Worm (Caenorhabditis elegans): Measurements from ENCODE around the gene mig-5.

The mig-5 gene

ce11 chrII:8152711-8153325 lies 32.0 kb downstream of the mig-5 start:
- peak; percentile 16 for TF ChIP-seq hlh-11 (tag; optimal IDR thresholded peaks at IDR 0.05)
- peak; percentile 63 for TF ChIP-seq fkh-10 (GFP tag; optimal IDR thresholded peaks at IDR 0.05)
- peak in 1 of 2 experiments; percentile 56 for TF ChIP-seq lsy-2 (tag; optimal IDR thresholded peaks at IDR 0.05)
- TF ChIP-seq mxl-3 (GFP tag; optimal IDR thresholded peaks at IDR 0.05), result no peak
- no peak for TF ChIP-seq nhr-42 (GFP tag; IDR thresholded peaks at IDR 0.05)
- no peak for TF ChIP-seq pha-4 (GFP tag; IDR thresholded peaks at IDR 0.05)
- TF ChIP-seq pha-4 (tag; optimal IDR thresholded peaks at IDR 0.05), result peak; percentile 54
- TF ChIP-seq mes-2 (tag; optimal IDR thresholded peaks at IDR 0.05; ENCODE audit: poor library complexity, severe bottlenecking), result peak; percentile 0
- 0 out of 2 replicates have a peak, but pooled peaks have one; percentile 43 for TF ChIP-seq ctbp-1 (GFP tag; IDR thresholded peaks at IDR 0.05)
- peak; percentile 82 for TF ChIP-seq nhr-6 (tag; optimal IDR thresholded peaks at IDR 0.05)

- TF ChIP-seq nhr-111 (GFP tag; optimal IDR thresholded peaks at IDR 0.05) (no peak), unc-62 (GFP tag; optimal IDR thresholded peaks at IDR 0.05 in 1 of 2) (peak in 1 of 2 experiments; percentile 7), unc-62 (tag; optimal IDR thresholded peaks at IDR 0.05) (no peak)
Observed at ce11 chrII:8149930-8150329, 34.9 kb downstream of the mig-5 start, which contains the start of gene F10B5.3. Gene F10B5.3, minus strand, starts transcription at chrII:8150030.

ce11 chrII:8144543-8144942 lies 40.3 kb downstream of the mig-5 start, which contains the start of gene F10B5.2:
Gene F10B5.2, plus strand, starts transcription at chrII:8144762.
- TF ChIP-seq snpc-1.2 (GFP tag; IDR thresholded peaks at IDR 0.05), result 0 out of 2 replicates have a peak, but pooled peaks have one; percentile 49
- TF ChIP-seq ceh-32 (tag; optimal IDR thresholded peaks at IDR 0.05; ENCODE audit: poor library complexity), result no peak
- no peak for TF ChIP-seq lin-1 (GFP tag; IDR thresholded peaks at IDR 0.05)
- TF ChIP-seq lin-38 (GFP tag; IDR thresholded peaks at IDR 0.05), result peak; percentile 50
- no peak for TF ChIP-seq vab-7 (GFP tag; IDR thresholded peaks at IDR 0.05)
- TF ChIP-seq unc-130 (GFP tag; optimal IDR thresholded peaks at IDR 0.05), result peak; percentile 8
- no peak for TF ChIP-seq lsy-2 (tag; optimal IDR thresholded peaks at IDR 0.05)
- no peak for TF ChIP-seq tag-97 (GFP tag; IDR thresholded peaks at IDR 0.05)
- TF ChIP-seq attf-4 (tag; optimal IDR thresholded peaks at IDR 0.05), result no peak
- TF ChIP-seq nhr-28 (tag; optimal IDR thresholded peaks at IDR 0.05), result no peak
- TF ChIP-seq pqm-1 (tag; optimal IDR thresholded peaks at IDR 0.05), result no peak
- no peak for TF ChIP-seq zip-2 (tag; optimal IDR thresholded peaks at IDR 0.05)
- no peak for TF ChIP-seq pha-4 (GFP tag; IDR thresholded peaks at IDR 0.05)
- TF ChIP-seq pha-4 (tag; optimal IDR thresholded peaks at IDR 0.05), result no peak
- 0 out of 2 replicates have a peak, but pooled peaks have one; percentile 48 for TF ChIP-seq F26F4.8 (GFP tag; conservative IDR thresholded peaks at IDR 0.05)
- no peak for TF ChIP-seq F44E2.7 (GFP tag; IDR thresholded peaks at IDR 0.05)
- TF ChIP-seq tra-1 (GFP tag; IDR thresholded peaks at IDR 0.05), result no peak
- no peak for TF ChIP-seq lin-13 (GFP tag; optimal IDR thresholded peaks at IDR 0.05)
- no peak for TF ChIP-seq dmd-8 (GFP tag; IDR thresholded peaks at IDR 0.05)
- no peak for TF ChIP-seq F37D6.2 (tag; optimal IDR thresholded peaks at IDR 0.05)
- no peak for TF ChIP-seq skn-1 (tag; optimal IDR thresholded peaks at IDR 0.05)
- 0 out of 2 replicates have a peak, but pooled peaks have one; percentile 41 for TF ChIP-seq daf-19 (GFP tag; conservative IDR thresholded peaks at IDR 0.05)
- 0 out of 2 replicates have a peak, but pooled peaks have one; percentile 48 for TF ChIP-seq Y48G9A.11 (GFP tag; IDR thresholded peaks at IDR 0.05)
- TF ChIP-seq rbr-2 (tag; optimal IDR thresholded peaks at IDR 0.05), result no peak
- TF ChIP-seq Y105C5A.15 (GFP tag; IDR thresholded peaks at IDR 0.05), result no peak
- TF ChIP-seq F49E8.2 (tag; optimal IDR thresholded peaks at IDR 0.05; ENCODE audit: borderline replicate concordance), result peak; percentile 61
- TF ChIP-seq spr-3 (GFP tag; optimal IDR thresholded peaks at IDR 0.05), result no peak
- no peak for TF ChIP-seq lim-7 (GFP tag; IDR thresholded peaks at IDR 0.05)
- TF ChIP-seq arid-1 (GFP tag; conservative IDR thresholded peaks at IDR 0.05), result 0 out of 2 replicates have a peak, but pooled peaks have one; percentile 54
- no peak for TF ChIP-seq nhr-10 (tag; optimal IDR thresholded peaks at IDR 0.05)
- TF ChIP-seq Y75B8A.6 (GFP tag; IDR thresholded peaks at IDR 0.05), result no peak
- no peak for TF ChIP-seq D1046.2 (GFP tag; IDR thresholded peaks at IDR 0.05)
- TF ChIP-seq fkh-10 (GFP tag; optimal IDR thresholded peaks at IDR 0.05), result no peak
- no peak for TF ChIP-seq hlh-30 (tag; optimal IDR thresholded peaks at IDR 0.05; ENCODE audit: insufficient read depth)

Data from whole organism, L4 larva.